Worm (Caenorhabditis elegans) whole organism, L2 larva: ENCODE data around the gene R11.4.

Experiments used
- C34F6.9 ChIP-seq: fragments of 150-350 bp; optimal IDR thresholded peaks from 2 replicates; lab custom pipeline; 2014; ENCODE audit warnings: missing biosample characterization, missing genetic modification characterization
- F13H6.1 ChIP-seq: sonication (generic microtip); optimal IDR thresholded peaks from 2 replicates; lab custom pipeline; 2016; ENCODE audit warnings: missing genetic modification characterization, missing compliant biosample characterization
- R02D3.7 ChIP-seq: fragments of 150-350 bp; optimal IDR thresholded peaks from 2 replicates; lab custom pipeline; 2014; ENCODE audit warnings: missing biosample characterization, missing genetic modification characterization
- ZK546.5 ChIP-seq: sonication (generic microtip); optimal IDR thresholded peaks from 2 replicates; lab custom pipeline; 2017; ENCODE audit warnings: missing biosample characterization, missing genetic modification characterization
- aly-2 ChIP-seq: fragments of 150-350 bp; optimal IDR thresholded peaks from 2 replicates; lab custom pipeline; 2014; ENCODE audit warnings: missing biosample characterization, missing genetic modification characterization
- ama-1 ChIP-seq: fragments of 150-350 bp; optimal IDR thresholded peaks from 2 replicates; lab custom pipeline; 2018; ENCODE audit warnings: inconsistent platforms
- blmp-1 ChIP-seq: sonication (generic microtip); optimal IDR thresholded peaks from 2 replicates; lab custom pipeline; 2017; ENCODE audit warnings: missing genetic modification characterization, mild to moderate bottlenecking, missing compliant biosample characterization, antibody characterized with exemption, moderate library complexity; ENCODE audit not compliant: insufficient read depth
- ceh-16 ChIP-seq: fragments of 150-350 bp; optimal IDR thresholded peaks from 2 replicates; lab custom pipeline; 2014; ENCODE audit warnings: missing biosample characterization, missing genetic modification characterization
- crh-2 ChIP-seq: sonication (generic microtip); optimal IDR thresholded peaks from 2 replicates; lab custom pipeline; 2017; ENCODE audit warnings: missing biosample characterization, missing genetic modification characterization
- dmd-4 ChIP-seq: sonication (generic microtip); optimal IDR thresholded peaks from 2 replicates; lab custom pipeline; 2017; ENCODE audit warnings: missing biosample characterization, missing genetic modification characterization
- egl-27 ChIP-seq: sonication (generic microtip); optimal IDR thresholded peaks from 3 replicates; lab custom pipeline; 2017; ENCODE audit warnings: missing biosample characterization, missing genetic modification reagents, missing genetic modification characterization
- elt-1 ChIP-seq: fragments of 150-350 bp; optimal IDR thresholded peaks from 2 replicates; lab custom pipeline; 2014; ENCODE audit warnings: missing biosample characterization, missing genetic modification characterization
- fos-1 ChIP-seq: fragments of 150-350 bp; optimal IDR thresholded peaks from 2 replicates; lab custom pipeline; 2014; ENCODE audit warnings: missing biosample characterization, missing genetic modification characterization
- gmeb-1 ChIP-seq: fragments of 150-350 bp; optimal IDR thresholded peaks from 2 replicates; lab custom pipeline; 2014; ENCODE audit warnings: missing biosample characterization, missing genetic modification characterization
- lin-13 ChIP-seq: fragments of 150-350 bp; optimal IDR thresholded peaks from 2 replicates; lab custom pipeline; 2014; ENCODE audit warnings: missing biosample characterization, missing genetic modification reagents, missing genetic modification characterization
- lin-39 ChIP-seq: fragments of 150-350 bp; optimal IDR thresholded peaks from 2 replicates; lab custom pipeline; 2014; ENCODE audit warnings: missing biosample characterization, missing genetic modification reagents, missing genetic modification characterization
- lsy-2 ChIP-seq, 2 experiments: fragments of 150-350 bp in 1 of 2; sonication (generic microtip) in 1 of 2; optimal IDR thresholded peaks; 2 replicates each; lab custom pipeline; 2014 to 2017; ENCODE audit warnings: missing biosample characterization in 2 of 2, missing genetic modification characterization in 2 of 2
- mab-5 ChIP-seq: fragments of 150-350 bp; optimal IDR thresholded peaks from 2 replicates; lab custom pipeline; 2014; ENCODE audit warnings: missing biosample characterization, missing genetic modification characterization
- mbf-1 ChIP-seq: sonication (generic microtip); optimal IDR thresholded peaks from 2 replicates; lab custom pipeline; 2017; ENCODE audit warnings: missing biosample characterization, missing genetic modification characterization
- nhr-10 ChIP-seq: sonication (generic microtip); optimal IDR thresholded peaks from 2 replicates; lab custom pipeline; 2017; ENCODE audit warnings: missing biosample characterization, missing genetic modification characterization
- nhr-11 ChIP-seq: fragments of 150-350 bp; optimal IDR thresholded peaks from 2 replicates; lab custom pipeline; 2014; ENCODE audit warnings: missing biosample characterization, missing genetic modification characterization
- nhr-129 ChIP-seq: fragments of 150-350 bp; optimal IDR thresholded peaks from 2 replicates; lab custom pipeline; 2014; ENCODE audit warnings: missing biosample characterization, missing genetic modification characterization
- nhr-21 ChIP-seq: fragments of 150-350 bp; optimal IDR thresholded peaks from 2 replicates; lab custom pipeline; 2014; ENCODE audit warnings: missing biosample characterization, missing genetic modification characterization
- nhr-23 ChIP-seq: fragments of 150-350 bp; optimal IDR thresholded peaks from 2 replicates; lab custom pipeline; 2014; ENCODE audit warnings: missing biosample characterization, missing genetic modification reagents, missing genetic modification characterization
- nhr-25 ChIP-seq: fragments of 150-350 bp; sonication (generic microtip); optimal IDR thresholded peaks from 3 replicates; lab custom pipeline; 2014; ENCODE audit warnings: missing biosample characterization, missing genetic modification characterization
- nhr-6 ChIP-seq: fragments of 150-350 bp; optimal IDR thresholded peaks from 2 replicates; lab custom pipeline; 2014; ENCODE audit warnings: missing biosample characterization, missing genetic modification characterization
- skn-1 ChIP-seq: sonication (generic microtip); optimal IDR thresholded peaks from 2 replicates; lab custom pipeline; 2017; ENCODE audit warnings: missing biosample characterization, missing genetic modification characterization
- sma-3 ChIP-seq: sonication (generic microtip); optimal IDR thresholded peaks from 2 replicates; lab custom pipeline; 2016; ENCODE audit warnings: missing genetic modification reagents, missing genetic modification characterization, missing compliant biosample characterization
- sma-9 ChIP-seq, 2 experiments: fragments of 150-350 bp in 1 of 2; sonication (generic microtip) in 1 of 2; optimal IDR thresholded peaks; 2 replicates each; lab custom pipeline; 2014 to 2016; ENCODE audit warnings: missing genetic modification characterization in 2 of 2, mild to moderate bottlenecking in 1 of 2, missing biosample characterization in 1 of 2, missing compliant biosample characterization in 1 of 2, missing genetic modification reagents in 1 of 2, moderate library complexity in 1 of 2
- snpc-4 ChIP-seq: fragments of 150-350 bp; optimal IDR thresholded peaks from 2 replicates; lab custom pipeline; 2014; ENCODE audit warnings: missing biosample characterization, missing genetic modification characterization
- unc-39 ChIP-seq: fragments of 150-350 bp; optimal IDR thresholded peaks from 2 replicates; lab custom pipeline; 2014; ENCODE audit warnings: missing biosample characterization, missing genetic modification characterization
- zag-1 ChIP-seq: fragments of 150-350 bp; optimal IDR thresholded peaks from 2 replicates; lab custom pipeline; 2014; ENCODE audit warnings: missing biosample characterization, missing genetic modification characterization
- ztf-1 ChIP-seq: fragments of 200-800 bp; sonication (Bioruptor generic); conservative IDR thresholded peaks from 2 replicates; pipeline ENCODE4 v1.3.6; 2022; ENCODE audit warnings: missing genetic modification characterization, missing compliant biosample characterization
- ztf-11 ChIP-seq: sonication (generic microtip); optimal IDR thresholded peaks from 2 replicates; lab custom pipeline; 2017; ENCODE audit warnings: missing biosample characterization, missing genetic modification characterization
- ztf-4 ChIP-seq: fragments of 150-350 bp; optimal IDR thresholded peaks from 2 replicates; lab custom pipeline; 2014; ENCODE audit warnings: missing biosample characterization, missing genetic modification characterization

The R11.4 gene

ce11 chrX:16189227-16189906, 21.1 kb downstream of the R11.4 start, which contains the start of gene slc-25A21:
Gene slc-25A21, plus strand, starts transcription at chrX:16189856.
- TF ChIP-seq sma-9 (GFP tag; optimal IDR thresholded peaks at IDR 0.05; lab: Kevin White, UChicago) (peak; percentile 25), sma-9 (tag; optimal IDR thresholded peaks at IDR 0.05; lab: Kevin White, UChicago) (no peak), nhr-23 (tag; lab: Kevin White, UChicago) (no peak), crh-2 (no peak), skn-1 (no peak), zag-1 (tag; lab: Kevin White, UChicago) (no peak), nhr-25 (no peak), nhr-129 (tag; lab: Kevin White, UChicago) (no peak), blmp-1 (no peak)
- TF ChIP-seq, all 48 proteins: peak for 1

ce11 chrX:16184069-16184468, 26.3 kb downstream of the R11.4 start, which contains the start of gene nlp-67:
Gene nlp-67, plus strand, starts transcription at chrX:16184369.
- TF ChIP-seq ztf-11 (no peak), ZK546.5 (tag; lab: Kevin White, UChicago) (no peak), nhr-6 (no peak), sma-9 (GFP tag; optimal IDR thresholded peaks at IDR 0.05; lab: Kevin White, UChicago) (no peak), sma-9 (tag; optimal IDR thresholded peaks at IDR 0.05; lab: Kevin White, UChicago) (no peak), crh-2 (no peak), R02D3.7 (tag; lab: Kevin White, UChicago) (no peak), ceh-16 (tag; lab: Kevin White, UChicago) (no peak), ama-1 (lab: Kevin White, UChicago) (no peak), nhr-11 (tag; lab: Kevin White, UChicago) (no peak)

- TF ChIP-seq sma-9 (GFP tag; optimal IDR thresholded peaks at IDR 0.05; lab: Kevin White, UChicago) (peak; percentile 41), sma-9 (tag; optimal IDR thresholded peaks at IDR 0.05; lab: Kevin White, UChicago) (no peak), dmd-4 (tag; lab: Kevin White, UChicago) (no peak)
Observed at ce11 chrX:16172863-16173262, 37.6 kb downstream of the R11.4 start.

- TF ChIP-seq nhr-10: no peak
- TF ChIP-seq nhr-23 (tag; lab: Kevin White, UChicago): no peak
- no peak for TF ChIP-seq C34F6.9 (tag; lab: Kevin White, UChicago)
- TF ChIP-seq egl-27: no peak
- TF ChIP-seq sma-9 (GFP tag; optimal IDR thresholded peaks at IDR 0.05; lab: Kevin White, UChicago): no peak
- TF ChIP-seq sma-9 (tag; optimal IDR thresholded peaks at IDR 0.05; lab: Kevin White, UChicago): no peak
- TF ChIP-seq sma-3 (GFP tag; lab: Kevin White, UChicago): no peak
- TF ChIP-seq unc-39 (tag; lab: Kevin White, UChicago): no peak
- no peak for TF ChIP-seq nhr-21 (tag; lab: Kevin White, UChicago)
Observed at ce11 chrX:16166994-16167393, 43.4 kb downstream of the R11.4 start.

ce11 chrX:16166484-16166883, 43.9 kb downstream of the R11.4 start:
- no peak for TF ChIP-seq aly-2 (tag; lab: Kevin White, UChicago)
- no peak for TF ChIP-seq nhr-23 (tag; lab: Kevin White, UChicago)
- no peak for TF ChIP-seq nhr-25
- no peak for TF ChIP-seq nhr-21 (tag; lab: Kevin White, UChicago)
- TF ChIP-seq nhr-129 (tag; lab: Kevin White, UChicago): no peak
- no peak for TF ChIP-seq gmeb-1 (tag; lab: Kevin White, UChicago)
- no peak for TF ChIP-seq lsy-2 (tag; optimal IDR thresholded peaks at IDR 0.05; lab: Kevin White, UChicago)
- no peak for TF ChIP-seq unc-39 (tag; lab: Kevin White, UChicago)
- no peak for TF ChIP-seq snpc-4 (tag; lab: Kevin White, UChicago)
- TF ChIP-seq crh-2: peak; percentile 9
- TF ChIP-seq lin-39: no peak
- TF ChIP-seq elt-1 (tag; lab: Kevin White, UChicago): no peak
- no peak for TF ChIP-seq F13H6.1 (tag; lab: Kevin White, UChicago)
- TF ChIP-seq ztf-4 (tag; lab: Kevin White, UChicago): no peak
- no peak for TF ChIP-seq nhr-6
- peak; percentile 51 for TF ChIP-seq sma-9 (GFP tag; optimal IDR thresholded peaks at IDR 0.05; lab: Kevin White, UChicago)
- TF ChIP-seq sma-9 (tag; optimal IDR thresholded peaks at IDR 0.05; lab: Kevin White, UChicago): no peak
- no peak for TF ChIP-seq blmp-1
- TF ChIP-seq zag-1 (tag; lab: Kevin White, UChicago): no peak
- TF ChIP-seq fos-1 (tag; lab: Kevin White, UChicago): peak; percentile 94
- no peak for TF ChIP-seq mbf-1 (tag; lab: Kevin White, UChicago)
- no peak for TF ChIP-seq mab-5 (tag; lab: Kevin White, UChicago)
- TF ChIP-seq ztf-1 (GFP tag; lab: Robert Waterston, UW): no peak
- no peak for TF ChIP-seq egl-27
- no peak for TF ChIP-seq skn-1
- no peak for TF ChIP-seq lin-13 (GFP tag; lab: Kevin White, UChicago)
- TF ChIP-seq, all 48 proteins: peak for 3
